Fruit fly (Drosophila melanogaster) whole organism, embryonic: ENCODE measurements around the gene cic.
A peak's percentile ranks its signal among the peaks of the same experiment; 100 is the strongest.

Experiments used
- Asciz ChIP-seq: fragments of 200-800 bp; sonication (Bioruptor generic); optimal IDR thresholded peaks from 2 replicates; lab custom pipeline; 2017; ENCODE audit warnings: missing biosample characterization, mild to moderate bottlenecking, missing genetic modification characterization, missing genetic modification reagents
- Atf6 ChIP-seq: fragments of 200-800 bp; sonication (Bioruptor generic); IDR thresholded peaks from 2 replicates; pipeline ENCODE4 v1.3.6; 2022; ENCODE audit warnings: missing biosample characterization, missing genetic modification characterization
- CG10366 ChIP-seq: fragments of 200-800 bp; sonication (Bioruptor generic); IDR thresholded peaks from 2 replicates; pipeline ENCODE4 v1.3.6; 2022; ENCODE audit warnings: missing biosample characterization, missing genetic modification characterization
- CG11093 ChIP-seq: fragments of 200-800 bp; sonication (Bioruptor generic); IDR thresholded peaks from 3 replicates; pipeline ENCODE4 v1.3.6; 2022; ENCODE audit warnings: missing biosample characterization, missing genetic modification characterization
- CG11504 ChIP-seq: fragments of 200-800 bp; sonication (Bioruptor generic); optimal IDR thresholded peaks from 3 replicates; lab custom pipeline; 2019; ENCODE audit warnings: missing biosample characterization, mild to moderate bottlenecking, missing genetic modification characterization, moderate library complexity
- CG12155 ChIP-seq: fragments of 200-800 bp; sonication (Bioruptor generic); optimal IDR thresholded peaks from 3 replicates; lab custom pipeline; 2016; ENCODE audit warnings: missing biosample characterization, missing genetic modification characterization
- CG1529 ChIP-seq: fragments of 200-800 bp; sonication (Bioruptor generic); optimal IDR thresholded peaks from 3 replicates; lab custom pipeline; 2018; ENCODE audit warnings: missing biosample characterization, missing genetic modification characterization
- CG1647 ChIP-seq: fragments of 200-800 bp; sonication (Bioruptor generic); optimal IDR thresholded peaks from 3 replicates; lab custom pipeline; 2016; ENCODE audit warnings: missing biosample characterization, missing genetic modification characterization
- CG16815 ChIP-seq: fragments of 200-800 bp; sonication (Bioruptor generic); optimal IDR thresholded peaks from 3 replicates; lab custom pipeline; 2017; ENCODE audit warnings: missing biosample characterization, mild to moderate bottlenecking, missing genetic modification characterization
- CG17186 ChIP-seq: fragments of 200-800 bp; sonication (Bioruptor generic); optimal IDR thresholded peaks from 3 replicates; lab custom pipeline; 2017; ENCODE audit warnings: missing biosample characterization, missing genetic modification reagents, missing genetic modification characterization
- CG17385 ChIP-seq: fragments of 200-800 bp; sonication (Bioruptor generic); optimal IDR thresholded peaks from 3 replicates; lab custom pipeline; 2018; ENCODE audit warnings: missing biosample characterization, mild to moderate bottlenecking, missing genetic modification characterization
- CG2199 ChIP-seq: fragments of 200-800 bp; sonication (Bioruptor generic); IDR thresholded peaks from 3 replicates; pipeline ENCODE4 v1.3.6; 2022; ENCODE audit warnings: missing biosample characterization, missing genetic modification characterization
- CG2678 ChIP-seq: fragments of 200-800 bp; sonication (Bioruptor generic); optimal IDR thresholded peaks from 3 replicates; lab custom pipeline; 2019; ENCODE audit warnings: missing biosample characterization, mild to moderate bottlenecking, missing genetic modification characterization, moderate library complexity
- CG3281 ChIP-seq: fragments of 200-800 bp; sonication (Bioruptor generic); optimal IDR thresholded peaks from 3 replicates; lab custom pipeline; 2017; ENCODE audit warnings: missing biosample characterization, mild to moderate bottlenecking, missing genetic modification characterization
- CG4328 ChIP-seq: fragments of 200-800 bp; sonication (Bioruptor generic); optimal IDR thresholded peaks from 3 replicates; lab custom pipeline; 2017; ENCODE audit warnings: missing biosample characterization, missing genetic modification reagents, missing genetic modification characterization
- CG4854 ChIP-seq: fragments of 200-800 bp; sonication (Bioruptor generic); optimal IDR thresholded peaks from 2 replicates; lab custom pipeline; 2016; ENCODE audit warnings: missing biosample characterization, missing genetic modification characterization, inconsistent platforms
- CG6791 ChIP-seq: fragments of 200-800 bp; sonication (Bioruptor generic); IDR thresholded peaks from 3 replicates; pipeline ENCODE4 v1.3.6; 2022; ENCODE audit warnings: missing biosample characterization, missing genetic modification characterization; ENCODE audit not compliant: partially characterized antibody
- CG7786 ChIP-seq: fragments of 200-800 bp; sonication (Bioruptor generic); optimal IDR thresholded peaks from 2 replicates; lab custom pipeline; 2016; ENCODE audit warnings: missing biosample characterization, missing genetic modification characterization
- CG7839 ChIP-seq: fragments of 200-800 bp; sonication (Bioruptor generic); optimal IDR thresholded peaks from 3 replicates; lab custom pipeline; 2018; ENCODE audit warnings: missing biosample characterization, mild to moderate bottlenecking, missing genetic modification characterization, moderate library complexity
- CG7963 ChIP-seq: fragments of 200-800 bp; sonication (Bioruptor generic); IDR thresholded peaks from 3 replicates; pipeline ENCODE4 v1.3.6; 2022; ENCODE audit warnings: missing biosample characterization, missing genetic modification characterization; ENCODE audit not compliant: partially characterized antibody
- CG7987 ChIP-seq: fragments of 200-800 bp; sonication (Bioruptor generic); optimal IDR thresholded peaks from 2 replicates; lab custom pipeline; 2018; ENCODE audit warnings: missing biosample characterization, mild to moderate bottlenecking, missing genetic modification characterization, moderate library complexity
- CG9727 ChIP-seq: fragments of 200-800 bp; sonication (Bioruptor generic); optimal IDR thresholded peaks from 3 replicates; lab custom pipeline; 2017; ENCODE audit warnings: missing biosample characterization, mild to moderate bottlenecking, missing genetic modification characterization
- CG9797 ChIP-seq: fragments of 200-800 bp; sonication (Bioruptor generic); optimal IDR thresholded peaks from 3 replicates; lab custom pipeline; 2018; ENCODE audit warnings: missing biosample characterization, mild to moderate bottlenecking, missing genetic modification characterization
- CG9876 ChIP-seq: fragments of 200-800 bp; sonication (Bioruptor generic); optimal IDR thresholded peaks from 2 replicates; lab custom pipeline; 2016; ENCODE audit warnings: missing biosample characterization, missing genetic modification characterization
- CoRest ChIP-seq: fragments of 200-800 bp; sonication (Bioruptor generic); optimal IDR thresholded peaks from 3 replicates; lab custom pipeline; 2018; ENCODE audit warnings: missing biosample characterization, mild to moderate bottlenecking, missing genetic modification characterization, moderate library complexity
- D19A ChIP-seq: fragments of 200-800 bp; optimal IDR thresholded peaks from 3 replicates; lab custom pipeline; 2019; ENCODE audit warnings: missing biosample characterization, mild to moderate bottlenecking, missing genetic modification characterization, moderate library complexity
- E2f2 ChIP-seq: fragments of 200-800 bp; sonication (Bioruptor generic); IDR thresholded peaks from 2 replicates; pipeline ENCODE4 v1.3.6; 2022; ENCODE audit warnings: missing biosample characterization, missing genetic modification characterization
- ERR ChIP-seq: fragments of 200-800 bp; sonication (Bioruptor generic); optimal IDR thresholded peaks from 2 replicates; lab custom pipeline; 2016; ENCODE audit warnings: missing biosample characterization, missing genetic modification characterization
- Ets65A ChIP-seq: fragments of 200-800 bp; sonication (Bioruptor generic); peaks from one replicate; lab custom pipeline; 2016; ENCODE audit warnings: missing biosample characterization, missing genetic modification characterization
- Fer1 ChIP-seq: fragments of 200-800 bp; sonication (Bioruptor generic); optimal IDR thresholded peaks from 2 replicates; lab custom pipeline; 2017; ENCODE audit warnings: missing biosample characterization, mild to moderate bottlenecking, missing genetic modification characterization
- HLHmδ ChIP-seq: fragments of 200-800 bp; sonication (Bioruptor generic); optimal IDR thresholded peaks from 2 replicates; lab custom pipeline; 2018; ENCODE audit warnings: missing biosample characterization, mild to moderate bottlenecking, missing genetic modification characterization, moderate library complexity
- Hmx ChIP-seq: fragments of 200-800 bp; sonication (Bioruptor generic); optimal IDR thresholded peaks from 2 replicates; lab custom pipeline; 2016; ENCODE audit warnings: missing biosample characterization, missing genetic modification characterization
- Hr51 ChIP-seq, 2 experiments: fragments of 200-800 bp; sonication (Bioruptor generic); optimal IDR thresholded peaks; 2 replicates in 1 of 2; 3 replicates in 1 of 2; lab custom pipeline; 2016 to 2018; ENCODE audit warnings: missing biosample characterization in 2 of 2, missing genetic modification characterization in 2 of 2, mild to moderate bottlenecking in 1 of 2, moderate library complexity in 1 of 2
- Hsf ChIP-seq: fragments of 200-800 bp; sonication (Bioruptor generic); optimal IDR thresholded peaks from 3 replicates; lab custom pipeline; 2016; ENCODE audit warnings: missing biosample characterization, missing genetic modification characterization
- MBD-R2 ChIP-seq: fragments of 200-800 bp; sonication (Bioruptor generic); IDR thresholded peaks from 2 replicates; pipeline ENCODE4 v1.3.6; 2022; ENCODE audit warnings: missing biosample characterization, missing genetic modification characterization
- Meics ChIP-seq: fragments of 200-800 bp; sonication (Bioruptor generic); optimal IDR thresholded peaks from 2 replicates; lab custom pipeline; 2017; ENCODE audit warnings: missing biosample characterization, mild to moderate bottlenecking, missing genetic modification characterization
- NfI ChIP-seq: fragments of 200-800 bp; sonication (Bioruptor generic); optimal IDR thresholded peaks from 3 replicates; lab custom pipeline; 2018; ENCODE audit warnings: missing biosample characterization, mild to moderate bottlenecking, missing genetic modification characterization, moderate library complexity
- ara ChIP-seq: fragments of 200-800 bp; sonication (Bioruptor generic); IDR thresholded peaks from 2 replicates; pipeline ENCODE4 v1.3.6; 2022; ENCODE audit warnings: missing biosample characterization, missing genetic modification characterization
- dmrt11E ChIP-seq: fragments of 200-800 bp; sonication (Bioruptor generic); optimal IDR thresholded peaks from 3 replicates; lab custom pipeline; 2018; ENCODE audit warnings: missing biosample characterization, mild to moderate bottlenecking, missing genetic modification characterization, moderate library complexity
- dysf ChIP-seq: fragments of 200-800 bp; sonication (Bioruptor generic); IDR thresholded peaks from 3 replicates; pipeline ENCODE4 v1.3.6; 2022; ENCODE audit warnings: missing biosample characterization, missing genetic modification characterization
- eve ChIP-seq, 2 experiments: fragments of >200 bp; optimal IDR thresholded peaks; 2 replicates each; lab custom pipeline; 2017; ENCODE audit warnings: missing biosample characterization in 2 of 2, missing genetic modification characterization in 2 of 2
- ftz-f1 ChIP-seq: fragments of 200-800 bp; sonication (Bioruptor generic); optimal IDR thresholded peaks from 2 replicates; lab custom pipeline; 2016; ENCODE audit warnings: missing biosample characterization, missing genetic modification characterization
- grau ChIP-seq: fragments of 200-800 bp; optimal IDR thresholded peaks from 3 replicates; lab custom pipeline; 2019; ENCODE audit warnings: missing biosample characterization, mild to moderate bottlenecking, missing genetic modification characterization, moderate library complexity
- hb ChIP-seq: fragments of 200-800 bp; sonication (Bioruptor generic); IDR thresholded peaks from 3 replicates; pipeline ENCODE4 v1.3.6; 2022; ENCODE audit warnings: missing biosample characterization, missing genetic modification characterization; ENCODE audit not compliant: partially characterized antibody
- kni ChIP-seq: fragments of 200-800 bp; sonication (Bioruptor generic); optimal IDR thresholded peaks from 3 replicates; lab custom pipeline; 2017; ENCODE audit warnings: mild to moderate bottlenecking, missing biosample characterization, missing genetic modification reagents, missing genetic modification characterization
- nerfin-1 ChIP-seq: fragments of 200-800 bp; sonication (Bioruptor generic); optimal IDR thresholded peaks from 3 replicates; lab custom pipeline; 2019; ENCODE audit warnings: missing biosample characterization, mild to moderate bottlenecking, missing genetic modification characterization, moderate library complexity
- phol ChIP-seq: fragments of 200-800 bp; sonication (Bioruptor generic); optimal IDR thresholded peaks from 3 replicates; lab custom pipeline; 2018; ENCODE audit warnings: missing biosample characterization, mild to moderate bottlenecking, missing genetic modification characterization, moderate library complexity
- row ChIP-seq: fragments of 200-800 bp; sonication (Bioruptor generic); IDR thresholded peaks from 3 replicates; pipeline ENCODE4 v1.3.6; 2022; ENCODE audit warnings: missing biosample characterization, missing genetic modification characterization
- sc ChIP-seq, 3 experiments: fragments of >200 bp in 2 of 3; fragments of 200-800 bp in 1 of 3; sonication (Bioruptor generic) in 1 of 3; optimal IDR thresholded peaks; 2 replicates in 2 of 3; 3 replicates in 1 of 3; lab custom pipeline; 2017; ENCODE audit warnings: mild to moderate bottlenecking in 1 of 3, missing biosample characterization in 1 of 3, missing genetic modification characterization in 1 of 3, missing genetic modification reagents in 1 of 3
- so ChIP-seq: fragments of 200-800 bp; sonication (Bioruptor generic); IDR thresholded peaks from 3 replicates; pipeline ENCODE4 v1.3.6; 2022; ENCODE audit warnings: missing biosample characterization, missing genetic modification characterization
- trh ChIP-seq: fragments of 200-800 bp; sonication (Bioruptor generic); optimal IDR thresholded peaks from 2 replicates; lab custom pipeline; 2016; ENCODE audit warnings: missing biosample characterization, missing genetic modification characterization

cic gene

dm6 chr3R:20310905-20311304 is 58.3 kb downstream of the cic start:
- TF ChIP-seq Hr51 (GFP tag; optimal IDR thresholded peaks at IDR 0.05; lab: Kevin White, UChicago) (peak in 1 of 2 experiments; percentile 29), grau (tag; lab: Kevin White, UChicago) (peak; percentile 48), Fer1 (GFP tag; lab: Kevin White, UChicago) (no peak), hb (no peak), CG9797 (GFP tag; lab: Kevin White, UChicago) (no peak), CG4854 (no peak), CG11093 (GFP tag; lab: Robert Waterston, UW) (no peak), CG6791 (GFP tag; lab: Robert Waterston, UW) (no peak), CG10366 (no peak), Hmx (GFP tag; lab: Kevin White, UChicago) (peak; percentile 24), dmrt11E (tag; lab: Kevin White, UChicago) (no peak), ara (GFP tag; lab: Robert Waterston, UW) (no peak), phol (tag; lab: Kevin White, UChicago) (peak; percentile 19), dysf (no peak), kni (GFP tag; lab: Kevin White, UChicago) (no peak), CG7786 (GFP tag; lab: Kevin White, UChicago) (no peak), Asciz (GFP tag; lab: Kevin White, UChicago) (no peak), CG9727 (peak; percentile 26), CG16815 (GFP tag; lab: Kevin White, UChicago) (no peak), HLHmδ (GFP tag; lab: Kevin White, UChicago) (no peak), CG11504 (tag; lab: Kevin White, UChicago) (peak; percentile 50), CG1529 (no peak), NfI (GFP tag; lab: Kevin White, UChicago) (peak; percentile 13), CG9876 (GFP tag; lab: Kevin White, UChicago) (no peak), nerfin-1 (tag; lab: Kevin White, UChicago) (no peak), CG2678 (tag; lab: Kevin White, UChicago) (peak; percentile 60), CoRest (tag; lab: Kevin White, UChicago) (peak; percentile 37), CG17186 (GFP tag; lab: Kevin White, UChicago) (no peak), eve (GFP tag; optimal IDR thresholded peaks at IDR 0.05; lab: Kevin White, UChicago) (peak in 1 of 2 experiments; percentile 77), MBD-R2 (GFP tag; lab: Robert Waterston, UW) (no peak), Hsf (GFP tag; lab: Kevin White, UChicago) (no peak), CG17385 (peak; percentile 23), Meics (GFP tag; lab: Kevin White, UChicago) (peak; percentile 71), CG7839 (tag; lab: Kevin White, UChicago) (peak; percentile 31), sc (optimal IDR thresholded peaks at IDR 0.05; lab: Kevin White, UChicago) (no peak), sc (GFP tag; optimal IDR thresholded peaks at IDR 0.05; lab: Kevin White, UChicago) (no peak), trh (no peak), CG7963 (no peak), CG3281 (peak; percentile 47), ftz-f1 (no peak), Ets65A (GFP tag; lab: Kevin White, UChicago) (peak; percentile 26), ERR (no peak), CG1647 (GFP tag; lab: Kevin White, UChicago) (no peak), so (no peak), CG4328 (no peak), D19A (no peak), CG12155 (peak; percentile 17), CG2199 (GFP tag; lab: Robert Waterston, UW) (no peak), E2f2 (GFP tag; lab: Robert Waterston, UW) (no peak), Atf6 (GFP tag; lab: Robert Waterston, UW) (no peak), CG7987 (GFP tag; lab: Kevin White, UChicago) (no peak), row (GFP tag; lab: Robert Waterston, UW) (peak; percentile 33; the same call in 1 of the 3 replicates)
